Worm (Caenorhabditis elegans): ENCODE data around the gene Y46E12A.3.

The Y46E12A.3 gene

ce11 chrIII:1754842-1755241, at the start of gene Y46E12A.3:
Y46E12A.3 (minus strand) TSS chrIII:1754942.
- TF ChIP-seq ceh-24 (tag; optimal IDR thresholded peaks at IDR 0.05) (no peak), lim-6 (tag; optimal IDR thresholded peaks at IDR 0.05) (no peak), hlh-30 (tag; optimal IDR thresholded peaks at IDR 0.05; ENCODE audit: insufficient read depth) (no peak), hlh-15 (tag; optimal IDR thresholded peaks at IDR 0.05) (no peak), pros-1 (tag; optimal IDR thresholded peaks at IDR 0.05) (no peak), ceh-18 (tag; optimal IDR thresholded peaks at IDR 0.05) (no peak), fax-1 (tag; optimal IDR thresholded peaks at IDR 0.05) (no peak), ceh-48 (tag; optimal IDR thresholded peaks at IDR 0.05) (no peak), fkh-10 (GFP tag; optimal IDR thresholded peaks at IDR 0.05) (no peak)

ce11 chrIII:1804477-1804876, 49.7 kb upstream of the Y46E12A.3 start:
- no peak for TF ChIP-seq rnt-1 (tag; optimal IDR thresholded peaks at IDR 0.05)
- TF ChIP-seq K09A11.1 (tag; optimal IDR thresholded peaks at IDR 0.05; ENCODE audit: insufficient read depth), result no peak
- no peak for TF ChIP-seq ceh-2 (tag; optimal IDR thresholded peaks at IDR 0.05)
- TF ChIP-seq sdc-2 (tag; optimal IDR thresholded peaks at IDR 0.05), result no peak
- TF ChIP-seq hlh-15 (tag; optimal IDR thresholded peaks at IDR 0.05), result no peak

- TF ChIP-seq sox-4 (tag; optimal IDR thresholded peaks at IDR 0.05), result no peak
- no peak for TF ChIP-seq sox-2 (GFP tag; IDR thresholded peaks at IDR 0.05)
- no peak for TF ChIP-seq hlh-30 (tag; optimal IDR thresholded peaks at IDR 0.05; ENCODE audit: insufficient read depth)
- no peak for TF ChIP-seq elt-2 (tag; optimal IDR thresholded peaks at IDR 0.05)
- no peak for TF ChIP-seq rnt-1 (tag; optimal IDR thresholded peaks at IDR 0.05)
- no peak for TF ChIP-seq pag-3 (tag; optimal IDR thresholded peaks at IDR 0.05; ENCODE audit: borderline replicate concordance)
- TF ChIP-seq lim-6 (tag; optimal IDR thresholded peaks at IDR 0.05), result no peak
- TF ChIP-seq Y22D7AL.16 (tag; optimal IDR thresholded peaks at IDR 0.05), result no peak
- TF ChIP-seq ceh-31 (tag; optimal IDR thresholded peaks at IDR 0.05), result no peak
- no peak for TF ChIP-seq K02D7.2 (tag; optimal IDR thresholded peaks at IDR 0.05)
- no peak for TF ChIP-seq eyg-1 (tag; optimal IDR thresholded peaks at IDR 0.05)
- no peak for TF ChIP-seq syd-9 (tag; optimal IDR thresholded peaks at IDR 0.05)
These were observed 48.3 kb upstream of the Y46E12A.3 start for ce11 chrIII:1803000-1803399.

- no peak for TF ChIP-seq npax-4 (tag; optimal IDR thresholded peaks at IDR 0.05)
- no peak for TF ChIP-seq Y22D7AL.16 (tag; optimal IDR thresholded peaks at IDR 0.05)
- TF ChIP-seq hlh-13 (GFP tag; optimal IDR thresholded peaks at IDR 0.05), result no peak
- no peak for TF ChIP-seq rnt-1 (tag; optimal IDR thresholded peaks at IDR 0.05)
- TF ChIP-seq sox-2 (GFP tag; IDR thresholded peaks at IDR 0.05), result no peak
- no peak for TF ChIP-seq zip-5 (tag; optimal IDR thresholded peaks at IDR 0.05)
- TF ChIP-seq nfya-1 (tag; optimal IDR thresholded peaks at IDR 0.05), result no peak
- no peak for TF ChIP-seq tbx-7 (tag; optimal IDR thresholded peaks at IDR 0.05)
- no peak for TF ChIP-seq unc-86 (tag; optimal IDR thresholded peaks at IDR 0.05)
- TF ChIP-seq elt-4 (tag; optimal IDR thresholded peaks at IDR 0.05), result no peak
- no peak for TF ChIP-seq hlh-30 (tag; optimal IDR thresholded peaks at IDR 0.05; ENCODE audit: insufficient read depth)
- TF ChIP-seq ceh-9 (tag; optimal IDR thresholded peaks at IDR 0.05), result no peak
- TF ChIP-seq ttx-3 (tag; optimal IDR thresholded peaks at IDR 0.05), result no peak
- TF ChIP-seq pqm-1 (tag; optimal IDR thresholded peaks at IDR 0.05), result no peak
- TF ChIP-seq elt-2 (tag; optimal IDR thresholded peaks at IDR 0.05), result no peak
- TF ChIP-seq unc-3 (GFP tag; conservative IDR thresholded peaks at IDR 0.05), result no peak
- no peak for TF ChIP-seq unc-3 (tag; optimal IDR thresholded peaks at IDR 0.05)
- no peak for TF ChIP-seq lim-6 (tag; optimal IDR thresholded peaks at IDR 0.05)
These were observed 44.7 kb upstream of the Y46E12A.3 start for ce11 chrIII:1799407-1799806.

- TF ChIP-seq ceh-6 (GFP tag; optimal IDR thresholded peaks at IDR 0.05) (no peak), odd-2 (tag; optimal IDR thresholded peaks at IDR 0.05) (no peak), pax-1 (tag; optimal IDR thresholded peaks at IDR 0.05) (no peak), pros-1 (tag; optimal IDR thresholded peaks at IDR 0.05) (no peak), tbx-2 (tag; optimal IDR thresholded peaks at IDR 0.05) (no peak), ceh-31 (tag; optimal IDR thresholded peaks at IDR 0.05) (no peak), sdc-2 (tag; optimal IDR thresholded peaks at IDR 0.05) (no peak)
These were observed 39.4 kb upstream of the Y46E12A.3 start for ce11 chrIII:1794100-1794499.

All from whole organism, late embryonic.